Fruit fly (Drosophila melanogaster) whole organism, embryonic: Measurements from ENCODE around the gene PIG-B.

Experiments used
- Abd-B ChIP-seq: fragments of 200-800 bp; sonication (Bioruptor generic); optimal IDR thresholded peaks from 2 replicates; lab custom pipeline; 2018; ENCODE audit warnings: missing biosample characterization, mild to moderate bottlenecking, missing genetic modification characterization, moderate library complexity
- CG10274 ChIP-seq: fragments of 200-800 bp; sonication (Bioruptor generic); optimal IDR thresholded peaks from 3 replicates; lab custom pipeline; 2017; ENCODE audit warnings: missing biosample characterization, mild to moderate bottlenecking, missing genetic modification characterization
- CG11504 ChIP-seq: fragments of 200-800 bp; sonication (Bioruptor generic); optimal IDR thresholded peaks from 3 replicates; lab custom pipeline; 2019; ENCODE audit warnings: missing biosample characterization, mild to moderate bottlenecking, missing genetic modification characterization, moderate library complexity
- CG11696 ChIP-seq: fragments of 200-800 bp; sonication (Bioruptor generic); IDR thresholded peaks from 2 replicates; pipeline ENCODE4 v1.3.6; 2022; ENCODE audit warnings: missing biosample characterization, missing genetic modification characterization
- CG12071 ChIP-seq: fragments of 200-800 bp; sonication (Bioruptor generic); optimal IDR thresholded peaks from 3 replicates; lab custom pipeline; 2018; ENCODE audit warnings: missing biosample characterization, mild to moderate bottlenecking, missing genetic modification characterization
- CG12104 ChIP-seq: fragments of 200-800 bp; sonication (Bioruptor generic); optimal IDR thresholded peaks from 3 replicates; lab custom pipeline; 2016; ENCODE audit warnings: missing biosample characterization, missing genetic modification characterization
- CG14014 ChIP-seq: fragments of 200-800 bp; sonication (Bioruptor generic); IDR thresholded peaks from 2 replicates; pipeline ENCODE4 v1.3.6; 2022; ENCODE audit warnings: missing biosample characterization, missing genetic modification characterization
- CG1529 ChIP-seq: fragments of 200-800 bp; sonication (Bioruptor generic); optimal IDR thresholded peaks from 3 replicates; lab custom pipeline; 2018; ENCODE audit warnings: missing biosample characterization, missing genetic modification characterization
- CG16863 ChIP-seq: fragments of 200-800 bp; sonication (Bioruptor generic); optimal IDR thresholded peaks from 3 replicates; lab custom pipeline; 2016; ENCODE audit warnings: missing biosample characterization, missing genetic modification characterization
- CG18619 ChIP-seq: fragments of 200-800 bp; sonication (Bioruptor generic); optimal IDR thresholded peaks from 3 replicates; lab custom pipeline; 2017; ENCODE audit warnings: missing biosample characterization, mild to moderate bottlenecking, missing genetic modification characterization
- CG18764 ChIP-seq: fragments of 200-800 bp; sonication (Bioruptor generic); optimal IDR thresholded peaks from 3 replicates; lab custom pipeline; 2016; ENCODE audit warnings: missing biosample characterization, missing genetic modification characterization
- CG30020 ChIP-seq: fragments of 200-800 bp; optimal IDR thresholded peaks from 2 replicates; lab custom pipeline; 2019; ENCODE audit warnings: missing biosample characterization, mild to moderate bottlenecking, missing genetic modification characterization, moderate library complexity
- CG5245 ChIP-seq: fragments of 200-800 bp; sonication (Bioruptor generic); optimal IDR thresholded peaks from 3 replicates; lab custom pipeline; 2016; ENCODE audit warnings: missing biosample characterization, missing genetic modification characterization
- CG6854 ChIP-seq: fragments of 200-800 bp; sonication (Bioruptor generic); optimal IDR thresholded peaks from 3 replicates; lab custom pipeline; 2017; ENCODE audit warnings: missing biosample characterization, mild to moderate bottlenecking, missing genetic modification characterization
- CG7372 ChIP-seq: fragments of 200-800 bp; sonication (Bioruptor generic); IDR thresholded peaks from 2 replicates; pipeline ENCODE4 v1.3.6; 2022; ENCODE audit warnings: missing biosample characterization, missing genetic modification characterization
- CG9876 ChIP-seq: fragments of 200-800 bp; sonication (Bioruptor generic); optimal IDR thresholded peaks from 2 replicates; lab custom pipeline; 2016; ENCODE audit warnings: missing biosample characterization, missing genetic modification characterization
- CG9932 ChIP-seq: fragments of 200-800 bp; sonication (Bioruptor generic); IDR thresholded peaks from 2 replicates; pipeline ENCODE4 v1.3.6; 2022; ENCODE audit warnings: missing biosample characterization, missing genetic modification characterization
- CkIIα-i1 ChIP-seq: fragments of 200-800 bp; sonication (Bioruptor generic); IDR thresholded peaks from 2 replicates; pipeline ENCODE4 v1.3.6; 2022; ENCODE audit warnings: missing biosample characterization, missing genetic modification characterization
- D ChIP-seq, 2 experiments: fragments of 200-800 bp in 1 of 2; fragments of >200 bp in 1 of 2; sonication (Bioruptor generic) in 1 of 2; optimal IDR thresholded peaks; 2 replicates in 1 of 2; 3 replicates in 1 of 2; lab custom pipeline; 2017; ENCODE audit warnings: mild to moderate bottlenecking in 1 of 2, missing biosample characterization in 1 of 2, missing genetic modification characterization in 1 of 2, missing genetic modification reagents in 1 of 2
- Fer1 ChIP-seq: fragments of 200-800 bp; sonication (Bioruptor generic); optimal IDR thresholded peaks from 2 replicates; lab custom pipeline; 2017; ENCODE audit warnings: missing biosample characterization, mild to moderate bottlenecking, missing genetic modification characterization
- Gug ChIP-seq: fragments of 200-800 bp; sonication (Bioruptor generic); IDR thresholded peaks from 4 replicates; pipeline ENCODE4 v1.3.6; 2022; ENCODE audit warnings: missing biosample characterization, missing genetic modification characterization
- Hr51 ChIP-seq, 2 experiments: fragments of 200-800 bp; sonication (Bioruptor generic); optimal IDR thresholded peaks; 2 replicates in 1 of 2; 3 replicates in 1 of 2; lab custom pipeline; 2016 to 2018; ENCODE audit warnings: missing biosample characterization in 2 of 2, missing genetic modification characterization in 2 of 2, mild to moderate bottlenecking in 1 of 2, moderate library complexity in 1 of 2
- Hsf ChIP-seq: fragments of 200-800 bp; sonication (Bioruptor generic); optimal IDR thresholded peaks from 3 replicates; lab custom pipeline; 2016; ENCODE audit warnings: missing biosample characterization, missing genetic modification characterization
- Lpt ChIP-seq: fragments of >200 bp; optimal IDR thresholded peaks from 2 replicates; lab custom pipeline; 2018; ENCODE audit warnings: missing biosample characterization, missing genetic modification characterization
- Med ChIP-seq: fragments of 200-800 bp; sonication (Bioruptor generic); peaks from one replicate; lab custom pipeline; 2016; ENCODE audit warnings: missing biosample characterization, missing genetic modification characterization, mild to moderate bottlenecking, inconsistent platforms, moderate library complexity
- NK7.1 ChIP-seq: fragments of 200-800 bp; sonication (Bioruptor generic); optimal IDR thresholded peaks from 3 replicates; lab custom pipeline; 2016; ENCODE audit warnings: missing biosample characterization, missing genetic modification characterization
- NfI ChIP-seq: fragments of 200-800 bp; sonication (Bioruptor generic); optimal IDR thresholded peaks from 3 replicates; lab custom pipeline; 2018; ENCODE audit warnings: missing biosample characterization, mild to moderate bottlenecking, missing genetic modification characterization, moderate library complexity
- Oaz ChIP-seq: fragments of 200-800 bp; sonication (Bioruptor generic); IDR thresholded peaks from 2 replicates; pipeline ENCODE4 v1.3.6; 2022; ENCODE audit warnings: missing biosample characterization, missing genetic modification characterization
- Trl ChIP-seq, 3 experiments: fragments of >200 bp in 2 of 3; fragments of 200-800 bp in 1 of 3; sonication (Bioruptor generic) in 1 of 3; optimal IDR thresholded peaks; 2 replicates in 1 of 3; 3 replicates in 2 of 3; lab custom pipeline; 2016 to 2017; ENCODE audit warnings: missing biosample characterization in 1 of 3, missing genetic modification characterization in 1 of 3
- Xbp1 ChIP-seq: fragments of 200-800 bp; sonication (Bioruptor generic); optimal IDR thresholded peaks from 3 replicates; lab custom pipeline; 2016; ENCODE audit warnings: missing biosample characterization, mild to moderate bottlenecking, missing genetic modification characterization
- br ChIP-seq: fragments of >200 bp; optimal IDR thresholded peaks from 2 replicates; lab custom pipeline; 2017
- bsh ChIP-seq, 2 experiments: fragments of 200-800 bp; sonication (Bioruptor generic); optimal IDR thresholded peaks; 2 replicates each; lab custom pipeline; 2017 to 2018; ENCODE audit warnings: mild to moderate bottlenecking in 2 of 2, missing biosample characterization in 2 of 2, missing genetic modification characterization in 2 of 2, moderate library complexity in 1 of 2
- btn ChIP-seq: fragments of 200-800 bp; sonication (Bioruptor generic); optimal IDR thresholded peaks from 2 replicates; lab custom pipeline; 2016; ENCODE audit warnings: missing biosample characterization, missing genetic modification characterization
- cato ChIP-seq: fragments of 200-800 bp; sonication (Bioruptor generic); optimal IDR thresholded peaks from 2 replicates; lab custom pipeline; 2016; ENCODE audit warnings: missing biosample characterization, missing genetic modification characterization, borderline replicate concordance
- chinmo ChIP-seq: fragments of 200-800 bp; sonication (Bioruptor generic); IDR thresholded peaks from 4 replicates; pipeline ENCODE4 v1.3.6; 2022; ENCODE audit warnings: missing biosample characterization, missing genetic modification characterization; ENCODE audit not compliant: partially characterized antibody
- ewg ChIP-seq: fragments of 200-800 bp; sonication (Bioruptor generic); optimal IDR thresholded peaks from 3 replicates; lab custom pipeline; 2017; ENCODE audit warnings: mild to moderate bottlenecking, missing biosample characterization, missing genetic modification reagents, missing genetic modification characterization
- gt ChIP-seq: fragments of 200-800 bp; sonication (Bioruptor generic); IDR thresholded peaks from 2 replicates; pipeline ENCODE4 v1.3.6; 2022; ENCODE audit warnings: missing biosample characterization, missing genetic modification characterization
- hkb ChIP-seq, 2 experiments: fragments of 200-800 bp in 1 of 2; fragments of >200 bp in 1 of 2; sonication (Bioruptor generic) in 1 of 2; IDR thresholded peaks in 1 of 2; optimal IDR thresholded peaks in 1 of 2; 2 replicates each; pipeline versions ENCODE4 v1.3.6 to Lab custom; 2017 to 2022; ENCODE audit warnings: missing biosample characterization in 1 of 2, missing genetic modification characterization in 1 of 2
- ken ChIP-seq: fragments of 200-800 bp; sonication (Bioruptor generic); IDR thresholded peaks from 3 replicates; pipeline ENCODE4 v1.3.6; 2022; ENCODE audit warnings: missing biosample characterization, missing genetic modification characterization
- lov ChIP-seq, 2 experiments: fragments of 200-800 bp in 1 of 2; fragments of >200 bp in 1 of 2; sonication (Bioruptor generic) in 1 of 2; IDR thresholded peaks in 1 of 2; optimal IDR thresholded peaks in 1 of 2; 2 replicates in 1 of 2; 3 replicates in 1 of 2; pipeline versions ENCODE4 v1.3.6 to Lab custom; 2017 to 2022; ENCODE audit warnings: missing biosample characterization in 1 of 2, missing genetic modification characterization in 1 of 2
- phol ChIP-seq: fragments of 200-800 bp; sonication (Bioruptor generic); optimal IDR thresholded peaks from 3 replicates; lab custom pipeline; 2018; ENCODE audit warnings: missing biosample characterization, mild to moderate bottlenecking, missing genetic modification characterization, moderate library complexity
- salm ChIP-seq: fragments of 200-800 bp; sonication (Bioruptor generic); optimal IDR thresholded peaks from 2 replicates; lab custom pipeline; 2018; ENCODE audit warnings: missing biosample characterization, mild to moderate bottlenecking, missing genetic modification characterization
- scrt ChIP-seq: fragments of 200-800 bp; sonication (Bioruptor generic); optimal IDR thresholded peaks from 2 replicates; lab custom pipeline; 2018; ENCODE audit warnings: missing biosample characterization, mild to moderate bottlenecking, missing genetic modification characterization, moderate library complexity
- seq ChIP-seq: fragments of 200-800 bp; sonication (Bioruptor generic); IDR thresholded peaks from 2 replicates; pipeline ENCODE4 v1.3.6; 2022; ENCODE audit warnings: missing biosample characterization, missing genetic modification characterization
- sna ChIP-seq: fragments of 200-800 bp; sonication (Bioruptor generic); IDR thresholded peaks from 2 replicates; pipeline ENCODE4 v1.3.6; 2022; ENCODE audit warnings: missing biosample characterization, missing genetic modification characterization; ENCODE audit not compliant: partially characterized antibody
- unpg ChIP-seq: fragments of 200-800 bp; sonication (Bioruptor generic); optimal IDR thresholded peaks from 3 replicates; lab custom pipeline; 2018; ENCODE audit warnings: missing biosample characterization, mild to moderate bottlenecking, missing genetic modification characterization, moderate library complexity
- vvl ChIP-seq: fragments of 200-800 bp; sonication (Bioruptor generic); IDR thresholded peaks from 2 replicates; pipeline ENCODE4 v1.3.6; 2022; ENCODE audit warnings: missing biosample characterization, missing genetic modification characterization
- yki ChIP-seq: fragments of >200 bp; optimal IDR thresholded peaks from 3 replicates; lab custom pipeline; 2018
- zfh1 ChIP-seq: fragments of 200-800 bp; sonication (Bioruptor generic); IDR thresholded peaks from 3 replicates; pipeline ENCODE4 v1.3.6; 2022; ENCODE audit warnings: missing biosample characterization, missing genetic modification characterization

The PIG-B gene

DNA sequence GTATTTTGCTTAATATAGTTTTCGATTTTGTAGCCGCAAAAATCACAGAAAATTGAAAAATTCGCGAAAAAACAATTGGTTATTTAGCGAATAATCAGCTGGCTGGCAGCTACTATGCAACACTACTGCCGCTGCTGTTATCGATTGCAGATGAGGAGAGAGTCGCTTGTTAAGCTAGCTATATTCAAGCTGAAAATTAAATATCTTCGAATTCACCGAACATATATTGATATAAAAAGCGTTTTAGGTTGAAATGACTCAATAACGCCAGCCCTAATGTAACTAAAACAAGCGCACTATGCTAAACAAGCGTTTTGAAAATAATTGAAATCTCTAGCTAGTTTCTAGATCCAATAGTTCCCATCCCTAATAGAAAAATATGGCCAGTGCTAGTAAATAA is 4.7 kb upstream of the PIG-B start, which contains the start of the genes CG32264, ntc and IntS10 (continued):
- TF ChIP-seq Abd-B (GFP tag; lab: Kevin White, UChicago), result no peak
- TF ChIP-seq CG30020 (tag; lab: Kevin White, UChicago), result peak; percentile 62
- TF ChIP-seq bsh (GFP tag; optimal IDR thresholded peaks at IDR 0.05; lab: Kevin White, UChicago), result peak in 1 of 2 experiments; percentile 63
- no peak for TF ChIP-seq salm (tag; lab: Kevin White, UChicago)
- peak; percentile 69 for TF ChIP-seq sna (GFP tag; lab: Robert Waterston, UW)
- no peak for TF ChIP-seq Gug (GFP tag; lab: Robert Waterston, UW)
- TF ChIP-seq ewg, result peak; percentile 34
- TF ChIP-seq ken (GFP tag; lab: Robert Waterston, UW), result peak; percentile 64; the same call in 2 of the 3 replicates
- peak; percentile 59 for TF ChIP-seq CG18619 (GFP tag; lab: Kevin White, UChicago)
- TF ChIP-seq lov (optimal IDR thresholded peaks at IDR 0.05; lab: Kevin White, UChicago), result no peak
- TF ChIP-seq lov (GFP tag; IDR thresholded peaks at IDR 0.05; lab: Robert Waterston, UW), result no peak
- TF ChIP-seq chinmo (GFP tag; lab: Robert Waterston, UW), result no peak
- peak; percentile 60 for TF ChIP-seq scrt (GFP tag; lab: Kevin White, UChicago)
- TF ChIP-seq CG6854, result no peak
- TF ChIP-seq Hsf, result peak; percentile 77
- peak; percentile 21; the same call in 1 of the 2 replicates for TF ChIP-seq vvl
- peak; percentile 61 for TF ChIP-seq cato (GFP tag; lab: Kevin White, UChicago)
- TF ChIP-seq yki, result no peak
- no peak for TF ChIP-seq Lpt (GFP tag; lab: Kevin White, UChicago)
- peak; percentile 69 for TF ChIP-seq CG9876 (GFP tag; lab: Kevin White, UChicago)
- TF ChIP-seq CG9932 (GFP tag; lab: Robert Waterston, UW), result peak; percentile 83
- peak; percentile 28 for TF ChIP-seq CG1529 (GFP tag; lab: Kevin White, UChicago)
- TF ChIP-seq Xbp1, result peak; percentile 81
- TF ChIP-seq D (optimal IDR thresholded peaks at IDR 0.05; lab: Kevin White, UChicago), result no peak
- peak; percentile 7 for TF ChIP-seq D (GFP tag; optimal IDR thresholded peaks at IDR 0.05; lab: Kevin White, UChicago)
- no peak for TF ChIP-seq btn
- no peak for TF ChIP-seq Trl (optimal IDR thresholded peaks at IDR 0.05; lab: Kevin White, UChicago)
- TF ChIP-seq Trl (GFP tag; optimal IDR thresholded peaks at IDR 0.05; lab: Kevin White, UChicago), result peak; percentile 78
- no peak for TF ChIP-seq seq (GFP tag; lab: Robert Waterston, UW)
- TF ChIP-seq CG11504, result no peak
- peak; percentile 55 for TF ChIP-seq unpg (GFP tag; lab: Kevin White, UChicago)
- peak; percentile 67 for TF ChIP-seq CG14014
- peak; percentile 69 for TF ChIP-seq CG16863
- no peak for TF ChIP-seq gt
- peak in 1 of 2 experiments; percentile 73 for TF ChIP-seq Hr51 (GFP tag; optimal IDR thresholded peaks at IDR 0.05; lab: Kevin White, UChicago)
- 0 out of 3 replicates have a peak, but pooled peaks have one; percentile 25 for TF ChIP-seq zfh1 (GFP tag; lab: Robert Waterston, UW)
- peak; percentile 80 for TF ChIP-seq NfI (GFP tag; lab: Kevin White, UChicago)
- no peak for TF ChIP-seq CG10274
- no peak for TF ChIP-seq br (lab: Kevin White, UChicago)
- TF ChIP-seq CG12104 (GFP tag; lab: Kevin White, UChicago), result peak; percentile 38
- peak; percentile 60 for TF ChIP-seq CG18764
- 0 out of 2 replicates have a peak, but pooled peaks have one; percentile 41 for TF ChIP-seq CG7372 (GFP tag; lab: Robert Waterston, UW)
- peak; percentile 67 for TF ChIP-seq hkb (optimal IDR thresholded peaks at IDR 0.05; lab: Kevin White, UChicago)
- TF ChIP-seq hkb (GFP tag; IDR thresholded peaks at IDR 0.05; lab: Robert Waterston, UW), result no peak
- peak; percentile 97 for TF ChIP-seq Med
- no peak for TF ChIP-seq CG11696
- no peak for TF ChIP-seq CG12071
- TF ChIP-seq CkIIα-i1 (GFP tag; lab: Robert Waterston, UW), result no peak
- 0 out of 2 replicates have a peak, but pooled peaks have one; percentile 20 for TF ChIP-seq Oaz (GFP tag; lab: Robert Waterston, UW)
- peak; percentile 68 for TF ChIP-seq phol (tag; lab: Kevin White, UChicago)
- peak; percentile 61 for TF ChIP-seq NK7.1
- TF ChIP-seq CG5245 (GFP tag; lab: Kevin White, UChicago), result peak; percentile 38
- peak; percentile 72 for TF ChIP-seq Fer1 (GFP tag; lab: Kevin White, UChicago)
